Worm (Caenorhabditis elegans) whole organism, late embryonic: ENCODE measurements around the gene F36D4.6.

Source experiments
- F13H6.1 ChIP-seq: sonication (generic microtip); optimal IDR thresholded peaks from 2 replicates; lab custom pipeline; 2016; ENCODE audit warnings: missing genetic modification characterization, missing compliant biosample characterization
- ama-1 ChIP-seq: fragments of 150-350 bp; optimal IDR thresholded peaks from 2 replicates; lab custom pipeline; 2014
- fkh-10 ChIP-seq: fragments of 150-350 bp; optimal IDR thresholded peaks from 2 replicates; lab custom pipeline; 2014; ENCODE audit warnings: missing biosample characterization, missing genetic modification reagents, missing genetic modification characterization
- fkh-6 ChIP-seq: sonication (generic microtip); optimal IDR thresholded peaks from 2 replicates; lab custom pipeline; 2016; ENCODE audit warnings: missing genetic modification characterization, missing compliant biosample characterization
- hlh-13 ChIP-seq: fragments of 200-800 bp; sonication (Bioruptor generic); optimal IDR thresholded peaks from 2 replicates; lab custom pipeline; 2018; ENCODE audit warnings: mild to moderate bottlenecking, missing genetic modification characterization, missing compliant biosample characterization
- odd-2 ChIP-seq: sonication (generic microtip); optimal IDR thresholded peaks from 2 replicates; lab custom pipeline; 2017; ENCODE audit warnings: antibody characterized with exemption, mild to moderate bottlenecking, missing genetic modification characterization, missing compliant biosample characterization

DNA sequence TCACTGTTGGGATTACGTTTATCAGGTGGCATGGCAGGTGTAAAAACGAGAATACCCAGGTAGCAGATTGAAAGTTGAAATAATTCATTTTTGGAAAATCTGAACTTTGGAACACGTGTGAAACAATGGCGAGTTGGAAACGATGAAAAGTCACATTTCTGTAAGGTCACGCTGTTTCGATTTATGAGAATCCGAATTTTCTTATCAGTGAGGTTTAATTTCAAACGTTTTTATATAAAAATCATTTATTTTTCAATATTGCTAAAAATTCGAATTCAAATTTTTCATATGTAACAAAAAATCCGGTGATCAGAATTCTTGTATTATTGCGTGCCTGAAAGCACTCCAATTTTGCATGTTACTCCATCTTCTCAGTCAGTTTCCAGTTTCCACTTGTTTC is 35.6 kb upstream of the F36D4.6 start, which contains the start of gene F07D3.3:
- TF ChIP-seq fkh-6, result no peak
- TF ChIP-seq odd-2 (tag; lab: Kevin White, UChicago), result no peak
- TF ChIP-seq ama-1 (lab: Kevin White, UChicago), result no peak
- TF ChIP-seq hlh-13 (GFP tag; lab: Kevin White, UChicago), result no peak
- TF ChIP-seq fkh-10 (GFP tag; lab: Kevin White, UChicago), result no peak
- TF ChIP-seq F13H6.1 (tag; lab: Kevin White, UChicago), result no peak
